Fruit fly (Drosophila melanogaster) whole organism, embryonic: ENCODE data around the gene CG3036.
A peak's percentile ranks its signal among the peaks of the same experiment; 100 is the strongest.

Experiments used
- Abd-B ChIP-seq: fragments of 200-800 bp; sonication (Bioruptor generic); optimal IDR thresholded peaks from 2 replicates; lab custom pipeline; 2018; ENCODE audit warnings: missing biosample characterization, mild to moderate bottlenecking, missing genetic modification characterization, moderate library complexity
- Adf1 ChIP-seq: fragments of 200-800 bp; sonication (Bioruptor generic); IDR thresholded peaks from 2 replicates; pipeline ENCODE4 v1.3.6; 2022; ENCODE audit warnings: missing biosample characterization, missing genetic modification characterization
- Aef1 ChIP-seq: fragments of 200-800 bp; sonication (Bioruptor generic); IDR thresholded peaks from 3 replicates; pipeline ENCODE4 v1.3.6; 2022; ENCODE audit warnings: missing biosample characterization, missing genetic modification characterization
- Antp ChIP-seq: fragments of 200-800 bp; sonication (Bioruptor generic); optimal IDR thresholded peaks from 3 replicates; lab custom pipeline; 2016; ENCODE audit warnings: missing biosample characterization, missing genetic modification characterization
- B-H1 ChIP-seq: fragments of 200-800 bp; sonication (Bioruptor generic); IDR thresholded peaks from 3 replicates; pipeline ENCODE4 v1.3.6; 2022; ENCODE audit warnings: missing biosample characterization, missing genetic modification characterization
- CG1024 ChIP-seq: fragments of 200-800 bp; sonication (Bioruptor generic); IDR thresholded peaks from 2 replicates; pipeline ENCODE4 v1.3.6; 2022; ENCODE audit warnings: missing biosample characterization, missing genetic modification characterization
- CG10462 ChIP-seq: fragments of 200-800 bp; sonication (Bioruptor generic); optimal IDR thresholded peaks from 2 replicates; lab custom pipeline; 2016; ENCODE audit warnings: missing biosample characterization, missing genetic modification characterization
- CG11695 ChIP-seq: fragments of 200-800 bp; sonication (Bioruptor generic); IDR thresholded peaks from 3 replicates; pipeline ENCODE4 v1.3.6; 2022; ENCODE audit warnings: missing biosample characterization, missing genetic modification characterization
- CG12219 ChIP-seq: fragments of 200-800 bp; sonication (Bioruptor generic); optimal IDR thresholded peaks from 3 replicates; lab custom pipeline; 2018; ENCODE audit warnings: missing biosample characterization, mild to moderate bottlenecking, missing genetic modification characterization
- CG15601 ChIP-seq: fragments of 200-800 bp; sonication (Bioruptor generic); optimal IDR thresholded peaks from 3 replicates; lab custom pipeline; 2019; ENCODE audit warnings: missing biosample characterization, mild to moderate bottlenecking, missing genetic modification characterization, moderate library complexity
- CG17361 ChIP-seq: fragments of 200-800 bp; sonication (Bioruptor generic); IDR thresholded peaks from 3 replicates; pipeline ENCODE4 v1.3.6; 2022; ENCODE audit warnings: missing biosample characterization, missing genetic modification characterization
- CG1792 ChIP-seq: fragments of 200-800 bp; sonication (Bioruptor generic); optimal IDR thresholded peaks from 2 replicates; lab custom pipeline; 2016; ENCODE audit warnings: missing biosample characterization, missing genetic modification characterization
- CG4360 ChIP-seq: fragments of 200-800 bp; sonication (Bioruptor generic); IDR thresholded peaks from 2 replicates; pipeline ENCODE4 v1.3.6; 2022; ENCODE audit warnings: missing biosample characterization, missing genetic modification characterization
- CG43689 ChIP-seq: fragments of 200-800 bp; sonication (Bioruptor generic); IDR thresholded peaks from 2 replicates; pipeline ENCODE4 v1.3.6; 2022; ENCODE audit warnings: missing biosample characterization, missing genetic modification characterization
- CG5180 ChIP-seq: fragments of 200-800 bp; sonication (Bioruptor generic); optimal IDR thresholded peaks from 3 replicates; lab custom pipeline; 2017; ENCODE audit warnings: missing biosample characterization, missing genetic modification characterization, mild to moderate bottlenecking, moderate library complexity, missing genetic modification reagents
- CG7556 ChIP-seq: fragments of 200-800 bp; sonication (Bioruptor generic); optimal IDR thresholded peaks from 2 replicates; lab custom pipeline; 2017; ENCODE audit warnings: missing biosample characterization, mild to moderate bottlenecking, missing genetic modification characterization
- CG7839 ChIP-seq: fragments of 200-800 bp; sonication (Bioruptor generic); optimal IDR thresholded peaks from 3 replicates; lab custom pipeline; 2018; ENCODE audit warnings: missing biosample characterization, mild to moderate bottlenecking, missing genetic modification characterization, moderate library complexity
- CG8089 ChIP-seq: fragments of 200-800 bp; sonication (Bioruptor generic); optimal IDR thresholded peaks from 3 replicates; lab custom pipeline; 2016; ENCODE audit warnings: missing biosample characterization, missing genetic modification characterization
- D ChIP-seq, 2 experiments: fragments of 200-800 bp in 1 of 2; fragments of >200 bp in 1 of 2; sonication (Bioruptor generic) in 1 of 2; optimal IDR thresholded peaks; 2 replicates in 1 of 2; 3 replicates in 1 of 2; lab custom pipeline; 2017; ENCODE audit warnings: mild to moderate bottlenecking in 1 of 2, missing biosample characterization in 1 of 2, missing genetic modification characterization in 1 of 2, missing genetic modification reagents in 1 of 2
- Dip2 ChIP-seq: fragments of 200-800 bp; sonication (Bioruptor generic); IDR thresholded peaks from 2 replicates; pipeline ENCODE4 v1.3.6; 2022; ENCODE audit warnings: missing biosample characterization, missing genetic modification characterization
- Ets65A ChIP-seq: fragments of 200-800 bp; sonication (Bioruptor generic); peaks from one replicate; lab custom pipeline; 2016; ENCODE audit warnings: missing biosample characterization, missing genetic modification characterization
- NC2β ChIP-seq: fragments of 200-800 bp; sonication (Bioruptor generic); optimal IDR thresholded peaks from 2 replicates; lab custom pipeline; 2016; ENCODE audit warnings: missing biosample characterization, missing genetic modification characterization
- Nf-YB ChIP-seq: fragments of 200-800 bp; sonication (Bioruptor generic); optimal IDR thresholded peaks from 3 replicates; lab custom pipeline; 2019; ENCODE audit warnings: missing biosample characterization, mild to moderate bottlenecking, missing genetic modification characterization, moderate library complexity
- Pdp1 ChIP-seq, 2 experiments: fragments of 200-800 bp; sonication (Bioruptor generic); optimal IDR thresholded peaks; 3 replicates each; lab custom pipeline; 2016; ENCODE audit warnings: missing biosample characterization in 2 of 2, missing genetic modification characterization in 2 of 2, mild to moderate bottlenecking in 1 of 2, moderate library complexity in 1 of 2
- Stat92E ChIP-seq, 3 experiments: fragments of >200 bp in 2 of 3; fragments of 200-800 bp in 1 of 3; sonication (Bioruptor generic) in 1 of 3; optimal IDR thresholded peaks; 2 replicates each; lab custom pipeline; 2017 to 2019; ENCODE audit warnings: missing biosample characterization in 3 of 3, missing genetic modification characterization in 3 of 3, mild to moderate bottlenecking in 1 of 3, moderate library complexity in 1 of 3
- Trl ChIP-seq, 3 experiments: fragments of >200 bp in 2 of 3; fragments of 200-800 bp in 1 of 3; sonication (Bioruptor generic) in 1 of 3; optimal IDR thresholded peaks; 2 replicates in 1 of 3; 3 replicates in 2 of 3; lab custom pipeline; 2016 to 2017; ENCODE audit warnings: missing biosample characterization in 1 of 3, missing genetic modification characterization in 1 of 3
- YL-1 ChIP-seq: fragments of 200-800 bp; sonication (Bioruptor generic); optimal IDR thresholded peaks from 3 replicates; lab custom pipeline; 2017; ENCODE audit warnings: missing biosample characterization, mild to moderate bottlenecking, missing genetic modification characterization
- ara ChIP-seq: fragments of 200-800 bp; sonication (Bioruptor generic); IDR thresholded peaks from 2 replicates; pipeline ENCODE4 v1.3.6; 2022; ENCODE audit warnings: missing biosample characterization, missing genetic modification characterization
- cwo ChIP-seq: fragments of 200-800 bp; sonication (Bioruptor generic); optimal IDR thresholded peaks from 3 replicates; lab custom pipeline; 2017; ENCODE audit warnings: missing biosample characterization, missing genetic modification characterization, mild to moderate bottlenecking, moderate library complexity, missing genetic modification reagents
- dmrt11E ChIP-seq: fragments of 200-800 bp; sonication (Bioruptor generic); optimal IDR thresholded peaks from 3 replicates; lab custom pipeline; 2018; ENCODE audit warnings: missing biosample characterization, mild to moderate bottlenecking, missing genetic modification characterization, moderate library complexity
- fd102C ChIP-seq: fragments of 200-800 bp; sonication (Bioruptor generic); optimal IDR thresholded peaks from 2 replicates; lab custom pipeline; 2018; ENCODE audit warnings: missing biosample characterization, mild to moderate bottlenecking, missing genetic modification characterization, moderate library complexity
- fru ChIP-seq: fragments of >200 bp; optimal IDR thresholded peaks from 2 replicates; lab custom pipeline; 2017
- gro ChIP-seq: fragments of 200-800 bp; sonication (Bioruptor generic); optimal IDR thresholded peaks from 2 replicates; lab custom pipeline; 2016; ENCODE audit warnings: missing biosample characterization, missing genetic modification characterization
- hb ChIP-seq: fragments of 200-800 bp; sonication (Bioruptor generic); IDR thresholded peaks from 3 replicates; pipeline ENCODE4 v1.3.6; 2022; ENCODE audit warnings: missing biosample characterization, missing genetic modification characterization; ENCODE audit not compliant: partially characterized antibody
- klu ChIP-seq: fragments of 200-800 bp; sonication (Bioruptor generic); IDR thresholded peaks from 2 replicates; pipeline ENCODE4 v1.3.6; 2022; ENCODE audit warnings: missing biosample characterization, missing genetic modification characterization
- lmd ChIP-seq: fragments of 200-800 bp; sonication (Bioruptor generic); IDR thresholded peaks from 2 replicates; pipeline ENCODE4 v1.3.6; 2022; ENCODE audit warnings: missing biosample characterization, missing genetic modification characterization
- mld ChIP-seq: fragments of 200-800 bp; sonication (Bioruptor generic); IDR thresholded peaks from 3 replicates; pipeline ENCODE4 v1.3.6; 2022; ENCODE audit warnings: missing biosample characterization, missing genetic modification characterization; ENCODE audit not compliant: partially characterized antibody
- odd ChIP-seq: fragments of 200-800 bp; sonication (Bioruptor generic); optimal IDR thresholded peaks from 2 replicates; lab custom pipeline; 2017; ENCODE audit warnings: missing biosample characterization, mild to moderate bottlenecking, missing genetic modification characterization
- org-1 ChIP-seq: fragments of 200-800 bp; sonication (Bioruptor generic); optimal IDR thresholded peaks from 2 replicates; lab custom pipeline; 2017; ENCODE audit warnings: missing biosample characterization, missing genetic modification characterization
- run ChIP-seq: fragments of 200-800 bp; sonication (Bioruptor generic); optimal IDR thresholded peaks from 3 replicates; lab custom pipeline; 2018; ENCODE audit warnings: missing biosample characterization, mild to moderate bottlenecking, missing genetic modification characterization
- sens ChIP-seq: fragments of 200-800 bp; sonication (Bioruptor generic); peaks from one replicate; lab custom pipeline; 2016; ENCODE audit warnings: missing biosample characterization, missing genetic modification characterization
- slou ChIP-seq: fragments of 200-800 bp; sonication (Bioruptor generic); optimal IDR thresholded peaks from 3 replicates; lab custom pipeline; 2016; ENCODE audit warnings: missing biosample characterization, missing genetic modification characterization
- sob ChIP-seq: fragments of 200-800 bp; sonication (Bioruptor generic); IDR thresholded peaks from 2 replicates; pipeline ENCODE4 v1.3.6; 2022; ENCODE audit warnings: missing biosample characterization, missing genetic modification characterization
- sqz ChIP-seq: fragments of 200-800 bp; sonication (Bioruptor generic); optimal IDR thresholded peaks from 3 replicates; lab custom pipeline; 2018; ENCODE audit warnings: missing biosample characterization, mild to moderate bottlenecking, missing genetic modification characterization
- sr ChIP-seq: fragments of 200-800 bp; sonication (Bioruptor generic); IDR thresholded peaks from 3 replicates; pipeline ENCODE4 v1.3.6; 2022; ENCODE audit warnings: missing biosample characterization, missing genetic modification characterization
- sug ChIP-seq: fragments of 200-800 bp; optimal IDR thresholded peaks from 2 replicates; lab custom pipeline; 2019; ENCODE audit warnings: missing biosample characterization, mild to moderate bottlenecking, missing genetic modification characterization, moderate library complexity
- tap ChIP-seq: fragments of 200-800 bp; optimal IDR thresholded peaks from 3 replicates; lab custom pipeline; 2019; ENCODE audit warnings: missing biosample characterization, mild to moderate bottlenecking, missing genetic modification characterization, moderate library complexity
- wek ChIP-seq: fragments of 200-800 bp; sonication (Bioruptor generic); optimal IDR thresholded peaks from 3 replicates; lab custom pipeline; 2018; ENCODE audit warnings: missing biosample characterization, mild to moderate bottlenecking, missing genetic modification characterization, moderate library complexity
- z ChIP-seq: fragments of 200-800 bp; sonication (Bioruptor generic); IDR thresholded peaks from 3 replicates; pipeline ENCODE4 v1.3.6; 2022; ENCODE audit warnings: missing biosample characterization, missing genetic modification characterization

Gene CG3036

dm6 chr2L:4891914-4892469 is at the start of gene CG3036 (continued):
- TF ChIP-seq Dip2 (GFP tag; lab: Robert Waterston, UW) = no peak
- no peak for TF ChIP-seq z (GFP tag; lab: Robert Waterston, UW)
- no peak for TF ChIP-seq CG8089 (GFP tag; lab: Kevin White, UChicago)
- peak; percentile 90 for TF ChIP-seq CG5180
- TF ChIP-seq B-H1 = peak; percentile 39; the same call in 1 of the 3 replicates
- TF ChIP-seq Nf-YB (GFP tag; lab: Kevin White, UChicago) = peak; percentile 31
- peak in 1 of 2 experiments; percentile 73 for TF ChIP-seq Pdp1 (GFP tag; optimal IDR thresholded peaks at IDR 0.05; lab: Kevin White, UChicago)
- TF ChIP-seq dmrt11E (tag; lab: Kevin White, UChicago) = no peak
- TF ChIP-seq odd (GFP tag; lab: Kevin White, UChicago) = peak; percentile 83
- TF ChIP-seq cwo (GFP tag; lab: Kevin White, UChicago) = peak; percentile 81
- no peak for TF ChIP-seq slou (GFP tag; lab: Kevin White, UChicago)
- TF ChIP-seq CG7556 (GFP tag; lab: Kevin White, UChicago) = peak; percentile 26
- 0 out of 2 replicates have a peak, but pooled peaks have one; percentile 16 for TF ChIP-seq ara
- TF ChIP-seq D (optimal IDR thresholded peaks at IDR 0.05; lab: Kevin White, UChicago) = peak; percentile 58
- no peak for TF ChIP-seq D (GFP tag; optimal IDR thresholded peaks at IDR 0.05; lab: Kevin White, UChicago)
- TF ChIP-seq org-1 (GFP tag; lab: Kevin White, UChicago) = peak; percentile 12
- no peak for TF ChIP-seq hb (GFP tag; lab: Robert Waterston, UW)
- no peak for TF ChIP-seq CG12219 (GFP tag; lab: Kevin White, UChicago)
- TF ChIP-seq YL-1 (GFP tag; lab: Kevin White, UChicago) = peak; percentile 9
- peak; percentile 29 for TF ChIP-seq Antp (GFP tag; lab: Kevin White, UChicago)
- no peak for TF ChIP-seq CG10462 (GFP tag; lab: Kevin White, UChicago)
- TF ChIP-seq CG1024 (GFP tag; lab: Robert Waterston, UW) = no peak
- no peak for TF ChIP-seq run (tag; lab: Kevin White, UChicago)
- no peak for TF ChIP-seq klu (GFP tag; lab: Robert Waterston, UW)
- TF ChIP-seq NC2β (GFP tag; lab: Kevin White, UChicago) = peak; percentile 43
- peak; percentile 27 for TF ChIP-seq CG7839
- TF ChIP-seq tap = no peak
- peak; percentile 4 for TF ChIP-seq wek (GFP tag; lab: Kevin White, UChicago)
- no peak for TF ChIP-seq fru (lab: Kevin White, UChicago)
- TF ChIP-seq CG11695 (GFP tag; lab: Robert Waterston, UW) = 0 out of 3 replicates have a peak, but pooled peaks have one; percentile 9
- TF ChIP-seq CG43689 (GFP tag; lab: Robert Waterston, UW) = no peak

DNA sequence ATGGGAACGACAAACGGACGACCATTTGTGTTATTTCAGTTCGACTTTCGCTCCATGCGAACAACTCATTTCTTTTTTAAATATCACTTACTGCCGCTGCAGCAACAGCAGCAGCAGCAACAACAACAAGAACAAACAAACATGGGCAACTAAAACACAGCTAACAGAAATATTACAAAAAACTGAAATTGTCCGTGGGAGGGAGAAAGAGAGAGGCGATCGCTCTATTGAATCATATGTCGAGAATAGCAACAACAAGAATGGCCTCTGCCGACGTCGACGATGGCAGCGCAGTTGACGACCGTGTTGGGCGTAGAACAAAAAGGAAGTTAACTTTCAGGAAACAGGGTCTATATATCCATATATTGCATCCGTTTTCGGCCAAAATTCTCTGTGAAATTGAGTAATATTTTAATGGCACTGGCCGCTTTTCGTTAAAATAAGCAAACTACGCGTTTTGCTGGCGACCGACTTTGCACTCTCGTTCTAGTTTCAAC is 45.2 kb upstream of the CG3036 start:
- TF ChIP-seq Ets65A (GFP tag; lab: Kevin White, UChicago) (no peak), Adf1 (peak; percentile 95), sens (peak; percentile 52), Abd-B (no peak), org-1 (GFP tag; lab: Kevin White, UChicago) (no peak), lmd (GFP tag; lab: Robert Waterston, UW) (no peak), gro (no peak), Aef1 (GFP tag; lab: Robert Waterston, UW) (peak; percentile 11; the same call in 1 of the 3 replicates), sr (GFP tag; lab: Robert Waterston, UW) (0 out of 3 replicates have a peak, but pooled peaks have one; percentile 54), CG1792 (GFP tag; lab: Kevin White, UChicago) (no peak), mld (GFP tag; lab: Robert Waterston, UW) (0 out of 3 replicates have a peak, but pooled peaks have one; percentile 22), sug (peak; percentile 32), Pdp1 (GFP tag; optimal IDR thresholded peaks at IDR 0.05; lab: Kevin White, UChicago) (peak in 1 of 2 experiments; percentile 71), fd102C (GFP tag; lab: Kevin White, UChicago) (no peak), CG17361 (GFP tag; lab: Robert Waterston, UW) (no peak), sob (GFP tag; lab: Robert Waterston, UW) (no peak), Trl (optimal IDR thresholded peaks at IDR 0.05; lab: Kevin White, UChicago) (peak in 1 of 2 experiments; percentile 32), Trl (GFP tag; optimal IDR thresholded peaks at IDR 0.05; lab: Kevin White, UChicago) (no peak), Stat92E (GFP tag; optimal IDR thresholded peaks at IDR 0.05; lab: Kevin White, UChicago) (no peak), CG15601 (tag; lab: Kevin White, UChicago) (peak; percentile 23), CG4360 (GFP tag; lab: Robert Waterston, UW) (peak; percentile 84), sqz (peak; percentile 41)
